Worm (Caenorhabditis elegans): ENCODE results near the gene srg-26.

Gene srg-26

DNA sequence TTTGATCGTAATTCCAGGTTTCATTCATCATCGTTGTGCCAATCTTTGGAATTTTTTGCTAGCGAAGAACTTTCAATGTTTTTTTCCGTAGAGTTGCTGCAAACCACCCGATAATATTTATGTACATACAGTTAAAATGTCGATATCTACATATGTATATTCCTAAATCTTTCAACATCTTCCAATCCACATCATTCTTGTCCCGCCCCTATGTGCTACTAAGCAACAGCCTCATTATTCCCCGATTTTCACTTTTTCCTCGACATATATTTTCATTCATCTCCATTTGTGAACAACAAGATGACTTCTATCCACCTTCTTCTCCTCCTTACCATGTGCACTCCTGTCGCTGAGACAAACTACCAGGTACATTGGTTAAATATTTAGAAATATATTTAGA, 41.1 kb downstream of the srg-26 start, which contains the start of gene C35A11.3:
TSS of gene C35A11.3 (plus strand) at position 301 of the 400 bp plus-strand sequence.
- TF ChIP-seq ceh-9 (tag; optimal IDR thresholded peaks at IDR 0.05) = no peak
- no peak for TF ChIP-seq ceh-2 (tag; optimal IDR thresholded peaks at IDR 0.05)
- TF ChIP-seq dve-1 (tag; optimal IDR thresholded peaks at IDR 0.05) = no peak
- TF ChIP-seq ets-4 (tag; optimal IDR thresholded peaks at IDR 0.05) = no peak
- no peak for TF ChIP-seq ceh-31 (tag; optimal IDR thresholded peaks at IDR 0.05)
- no peak for TF ChIP-seq pat-9 (tag; optimal IDR thresholded peaks at IDR 0.05)
- no peak for TF ChIP-seq elt-4 (tag; optimal IDR thresholded peaks at IDR 0.05)
- no peak for TF ChIP-seq ceh-34 (tag; optimal IDR thresholded peaks at IDR 0.05)
- TF ChIP-seq lin-11 (tag; optimal IDR thresholded peaks at IDR 0.05) = no peak
- TF ChIP-seq sdc-2 (tag; optimal IDR thresholded peaks at IDR 0.05) = no peak
- TF ChIP-seq T23F11.4 (GFP tag; optimal IDR thresholded peaks at IDR 0.05) = no peak
- no peak for TF ChIP-seq sox-2 (GFP tag; IDR thresholded peaks at IDR 0.05)
- no peak for TF ChIP-seq lim-6 (tag; optimal IDR thresholded peaks at IDR 0.05)
- no peak for TF ChIP-seq pqm-1 (tag; optimal IDR thresholded peaks at IDR 0.05)
- no peak for TF ChIP-seq ceh-19 (GFP tag; optimal IDR thresholded peaks at IDR 0.05)
- no peak for TF ChIP-seq rnt-1 (tag; optimal IDR thresholded peaks at IDR 0.05)
- TF ChIP-seq dmd-4 (tag; optimal IDR thresholded peaks at IDR 0.05; ENCODE audit: borderline replicate concordance) = no peak
- TF ChIP-seq nhr-11 (tag; optimal IDR thresholded peaks at IDR 0.05) = no peak
- TF ChIP-seq hlh-6 (tag; optimal IDR thresholded peaks at IDR 0.05) = no peak
